Worm (Caenorhabditis elegans) whole organism, L1 larva: ENCODE results near the gene clec-73.

Source experiments
- C34B4.2 ChIP-seq: sonication (generic microtip); optimal IDR thresholded peaks from 2 replicates; lab custom pipeline; 2017; ENCODE audit warnings: mild to moderate bottlenecking, missing genetic modification characterization, missing compliant biosample characterization
- F16B12.6 ChIP-seq: fragments of 150-350 bp; optimal IDR thresholded peaks from 2 replicates; lab custom pipeline; 2014; ENCODE audit warnings: missing biosample characterization, missing genetic modification characterization
- ceh-63 ChIP-seq: fragments of 200-800 bp; sonication (Bioruptor generic); optimal IDR thresholded peaks from 2 replicates; lab custom pipeline; 2018; ENCODE audit warnings: mild to moderate bottlenecking, missing genetic modification characterization, missing compliant biosample characterization
- ceh-82 ChIP-seq, 3 experiments: fragments of 150-350 bp in 1 of 3; sonication (generic microtip) in 2 of 3; optimal IDR thresholded peaks; 2 replicates each; lab custom pipeline; 2014 to 2017; ENCODE audit warnings: missing biosample characterization in 3 of 3, missing genetic modification characterization in 3 of 3
- irx-1 ChIP-seq: sonication (generic microtip); optimal IDR thresholded peaks from 2 replicates; lab custom pipeline; 2016; ENCODE audit warnings: missing genetic modification characterization, missing compliant biosample characterization
- lin-14 ChIP-seq: fragments of 200-800 bp; sonication (Bioruptor generic); optimal IDR thresholded peaks from 2 replicates; lab custom pipeline; 2018; ENCODE audit warnings: mild to moderate bottlenecking, missing genetic modification characterization, moderate library complexity, missing compliant biosample characterization
- lir-3 ChIP-seq: sonication (generic microtip); optimal IDR thresholded peaks from 2 replicates; lab custom pipeline; 2016; ENCODE audit warnings: mild to moderate bottlenecking, missing genetic modification characterization, moderate library complexity, missing compliant biosample characterization; ENCODE audit not compliant: poor library complexity
- nhr-20 ChIP-seq: sonication (generic microtip); optimal IDR thresholded peaks from 2 replicates; lab custom pipeline; 2016; ENCODE audit warnings: mild to moderate bottlenecking, missing genetic modification characterization, missing compliant biosample characterization
- unc-130 ChIP-seq: fragments of 150-350 bp; optimal IDR thresholded peaks from 2 replicates; lab custom pipeline; 2017; ENCODE audit warnings: missing biosample characterization, missing genetic modification characterization, inconsistent platforms
- unc-62 ChIP-seq: fragments of 150-350 bp; optimal IDR thresholded peaks from 2 replicates; lab custom pipeline; 2014; ENCODE audit warnings: missing biosample characterization, missing genetic modification reagents, missing genetic modification characterization

DNA sequence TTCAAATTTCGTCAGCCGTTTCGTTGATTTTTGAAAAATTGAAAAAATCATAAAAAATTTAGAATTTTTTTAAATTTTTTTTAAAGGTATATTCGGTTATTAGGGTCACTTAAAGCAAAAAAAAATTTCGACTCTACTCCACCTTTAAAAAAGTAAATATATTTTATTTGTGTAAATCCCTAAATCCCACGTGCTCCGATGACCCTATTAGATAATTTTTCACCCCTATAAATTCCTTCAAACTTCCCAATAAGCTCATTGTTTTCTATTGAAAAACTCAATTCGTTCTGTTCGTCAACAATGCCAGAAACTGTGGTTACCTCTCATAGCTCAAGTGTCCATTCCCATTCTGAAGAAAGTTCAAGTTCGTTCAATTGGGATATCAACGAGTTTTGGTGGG is 43.4 kb downstream of the clec-73 start, which contains the start of gene F56D6.20:
- TF ChIP-seq unc-62 = no peak
- TF ChIP-seq ceh-63 (GFP tag; lab: Kevin White, UChicago) = no peak
- TF ChIP-seq lin-14 (GFP tag; lab: Kevin White, UChicago) = no peak
- TF ChIP-seq nhr-20 = no peak
- no peak for TF ChIP-seq F16B12.6
- TF ChIP-seq irx-1 (tag; lab: Kevin White, UChicago) = no peak
- no peak for TF ChIP-seq lir-3 (tag; lab: Kevin White, UChicago)
- no peak for TF ChIP-seq unc-130 (tag; lab: Kevin White, UChicago)
- TF ChIP-seq ceh-82 (tag; optimal IDR thresholded peaks at IDR 0.05; lab: Kevin White, UChicago) = no peak
- no peak for TF ChIP-seq C34B4.2 (tag; lab: Kevin White, UChicago)
